Worm (Caenorhabditis elegans) whole organism, L1 larva: ENCODE results near the gene nhr-91.

Source experiments
- C16A3.4 ChIP-seq: fragments of 150-350 bp; optimal IDR thresholded peaks from 2 replicates; lab custom pipeline; 2014; ENCODE audit warnings: missing biosample characterization, missing genetic modification characterization
- F16B12.6 ChIP-seq: fragments of 150-350 bp; optimal IDR thresholded peaks from 2 replicates; lab custom pipeline; 2014; ENCODE audit warnings: missing biosample characterization, missing genetic modification characterization
- Y116A8C.19 ChIP-seq: sonication (generic microtip); optimal IDR thresholded peaks from 2 replicates; lab custom pipeline; 2016; ENCODE audit warnings: missing compliant biosample characterization, missing genetic modification characterization, borderline replicate concordance
- alr-1 ChIP-seq: fragments of 200-800 bp; sonication (Bioruptor generic); optimal IDR thresholded peaks from 2 replicates; lab custom pipeline; 2018; ENCODE audit warnings: borderline replicate concordance, mild to moderate bottlenecking, missing genetic modification characterization, missing compliant biosample characterization
- blmp-1 ChIP-seq: fragments of 150-350 bp; optimal IDR thresholded peaks from 2 replicates; lab custom pipeline; 2014; ENCODE audit warnings: missing biosample characterization, missing genetic modification characterization
- ceh-82 ChIP-seq, 3 experiments: fragments of 150-350 bp in 1 of 3; sonication (generic microtip) in 2 of 3; optimal IDR thresholded peaks; 2 replicates each; lab custom pipeline; 2014 to 2017; ENCODE audit warnings: missing biosample characterization in 3 of 3, missing genetic modification characterization in 3 of 3
- efl-1 ChIP-seq, 4 experiments: fragments of 150-350 bp; optimal IDR thresholded peaks in 3 of 4; peaks in 1 of 4; 1 replicate in 1 of 4; 2 replicates in 3 of 4; lab custom pipeline; 2014; ENCODE audit warnings: missing biosample characterization in 2 of 4, missing genetic modification characterization in 2 of 4, missing genetic modification reagents in 2 of 4
- egl-13 ChIP-seq: sonication (generic microtip); optimal IDR thresholded peaks from 2 replicates; lab custom pipeline; 2016; ENCODE audit warnings: missing genotype, missing genetic modification reagents, missing genetic modification characterization, missing compliant biosample characterization
- egl-27 ChIP-seq, 2 experiments: fragments of 150-350 bp in 1 of 2; sonication (generic microtip); optimal IDR thresholded peaks; 3 replicates each; lab custom pipeline; 2017 to 2018; ENCODE audit warnings: missing biosample characterization in 2 of 2, missing genetic modification characterization in 2 of 2, missing genetic modification reagents in 2 of 2
- elt-2 ChIP-seq: sonication (generic microtip); optimal IDR thresholded peaks from 2 replicates; lab custom pipeline; 2016; ENCODE audit warnings: missing genetic modification characterization, mild to moderate bottlenecking, inconsistent platforms, missing compliant biosample characterization, missing genetic modification reagents
- fkh-10 ChIP-seq: sonication (generic microtip); optimal IDR thresholded peaks from 2 replicates; lab custom pipeline; 2017; ENCODE audit warnings: missing biosample characterization, missing genetic modification reagents, missing genetic modification characterization
- fkh-8 ChIP-seq: sonication (generic microtip); optimal IDR thresholded peaks from 2 replicates; lab custom pipeline; 2016; ENCODE audit warnings: mild to moderate bottlenecking, missing genetic modification characterization, missing compliant biosample characterization
- hlh-4 ChIP-seq: sonication (generic microtip); optimal IDR thresholded peaks from 2 replicates; lab custom pipeline; 2016; ENCODE audit warnings: mild to moderate bottlenecking, missing genetic modification characterization, missing compliant biosample characterization
- hpl-2 ChIP-seq: fragments of 150-350 bp; optimal IDR thresholded peaks from 2 replicates; lab custom pipeline; 2014; ENCODE audit warnings: missing biosample characterization, missing genetic modification reagents, missing genetic modification characterization
- isw-1 ChIP-seq: fragments of 200-800 bp; sonication (Bioruptor generic); IDR thresholded peaks from 2 replicates; pipeline ENCODE4 v1.3.6; 2022; ENCODE audit warnings: missing genetic modification characterization, missing compliant biosample characterization
- lin-13 ChIP-seq: fragments of 150-350 bp; optimal IDR thresholded peaks from 2 replicates; lab custom pipeline; 2014; ENCODE audit warnings: missing biosample characterization, missing genetic modification reagents, missing genetic modification characterization
- lin-14 ChIP-seq: fragments of 200-800 bp; sonication (Bioruptor generic); optimal IDR thresholded peaks from 2 replicates; lab custom pipeline; 2018; ENCODE audit warnings: mild to moderate bottlenecking, missing genetic modification characterization, moderate library complexity, missing compliant biosample characterization
- lin-15B ChIP-seq: fragments of 150-350 bp; sonication (generic microtip); optimal IDR thresholded peaks from 3 replicates; lab custom pipeline; 2014; ENCODE audit warnings: missing biosample characterization, missing genetic modification characterization
- lin-39 ChIP-seq: fragments of 150-350 bp; optimal IDR thresholded peaks from 2 replicates; lab custom pipeline; 2014; ENCODE audit warnings: missing biosample characterization, missing genetic modification reagents, missing genetic modification characterization
- mab-9 ChIP-seq: fragments of 200-800 bp; sonication (Bioruptor generic); IDR thresholded peaks from 2 replicates; pipeline ENCODE4 v1.3.6; 2022; ENCODE audit warnings: missing genetic modification reagents, missing genetic modification characterization, missing compliant biosample characterization
- mdl-1 ChIP-seq, 2 experiments: fragments of 150-350 bp; optimal IDR thresholded peaks; 2 replicates each; lab custom pipeline; 2014 to 2017; ENCODE audit warnings: missing biosample characterization in 2 of 2, missing genetic modification characterization in 2 of 2, inconsistent platforms in 1 of 2
- mef-2 ChIP-seq: fragments of 150-350 bp; optimal IDR thresholded peaks from 2 replicates; lab custom pipeline; 2014; ENCODE audit warnings: missing biosample characterization, missing genetic modification characterization
- mep-1 ChIP-seq: fragments of 150-350 bp; optimal IDR thresholded peaks from 2 replicates; lab custom pipeline; 2014; ENCODE audit warnings: missing biosample characterization, missing genetic modification characterization
- nhr-47 ChIP-seq: sonication (generic microtip); optimal IDR thresholded peaks from 2 replicates; lab custom pipeline; 2016; ENCODE audit warnings: mild to moderate bottlenecking, missing genetic modification characterization, moderate library complexity, missing compliant biosample characterization
- nhr-71 ChIP-seq: sonication (generic microtip); optimal IDR thresholded peaks from 2 replicates; lab custom pipeline; 2016; ENCODE audit warnings: mild to moderate bottlenecking, missing genetic modification characterization, moderate library complexity, missing compliant biosample characterization
- nhr-77 ChIP-seq: fragments of 150-350 bp; optimal IDR thresholded peaks from 2 replicates; lab custom pipeline; 2014; ENCODE audit warnings: missing biosample characterization, missing genetic modification characterization
- nhr-85 ChIP-seq: sonication (generic microtip); peaks from one replicate; lab custom pipeline; 2016; ENCODE audit warnings: missing genetic modification characterization, inconsistent platforms, missing compliant biosample characterization
- nhr-90 ChIP-seq: sonication (generic microtip); optimal IDR thresholded peaks from 2 replicates; lab custom pipeline; 2016; ENCODE audit warnings: mild to moderate bottlenecking, missing genetic modification characterization, missing compliant biosample characterization; ENCODE audit not compliant: poor library complexity
- snpc-4 ChIP-seq: fragments of 150-350 bp; optimal IDR thresholded peaks from 2 replicates; lab custom pipeline; 2014; ENCODE audit warnings: missing biosample characterization, missing genetic modification characterization
- snu-23 ChIP-seq: sonication (generic microtip); optimal IDR thresholded peaks from 2 replicates; lab custom pipeline; 2016; ENCODE audit warnings: missing genetic modification characterization, missing compliant biosample characterization
- sptf-1 ChIP-seq: fragments of 150-350 bp; optimal IDR thresholded peaks from 2 replicates; lab custom pipeline; 2014; ENCODE audit warnings: missing biosample characterization, missing genetic modification characterization
- tbx-2 ChIP-seq: sonication (generic microtip); optimal IDR thresholded peaks from 2 replicates; lab custom pipeline; 2016; ENCODE audit warnings: missing genetic modification characterization, missing compliant biosample characterization
- tlp-1 ChIP-seq: fragments of 150-350 bp; optimal IDR thresholded peaks from 2 replicates; lab custom pipeline; 2014; ENCODE audit warnings: missing biosample characterization, missing genetic modification characterization
- vab-15 ChIP-seq: sonication (generic microtip); optimal IDR thresholded peaks from 2 replicates; lab custom pipeline; 2017; ENCODE audit warnings: missing genotype, mild to moderate bottlenecking, missing genetic modification characterization, missing compliant biosample characterization
- zag-1 ChIP-seq: fragments of 150-350 bp; optimal IDR thresholded peaks from 2 replicates; lab custom pipeline; 2014; ENCODE audit warnings: missing biosample characterization, missing genetic modification characterization
- zip-4 ChIP-seq: fragments of 200-800 bp; sonication (Bioruptor generic); optimal IDR thresholded peaks from 2 replicates; lab custom pipeline; 2018; ENCODE audit warnings: mild to moderate bottlenecking, missing genetic modification characterization, moderate library complexity, missing compliant biosample characterization
- ztf-11 ChIP-seq, 2 experiments: sonication (generic microtip); optimal IDR thresholded peaks; 2 replicates each; lab custom pipeline; 2016 to 2017; ENCODE audit warnings: missing genetic modification characterization in 2 of 2, missing biosample characterization in 1 of 2, missing compliant biosample characterization in 1 of 2

nhr-91 gene

ce11 chrX:15312073-15312472 lies 2.9 kb downstream of the nhr-91 start:
- TF ChIP-seq lin-14 (GFP tag; lab: Kevin White, UChicago), result peak; percentile 16
- no peak for TF ChIP-seq mab-9 (GFP tag; lab: Robert Waterston, UW)
- TF ChIP-seq fkh-10, result no peak
- no peak for TF ChIP-seq nhr-77 (tag; lab: Kevin White, UChicago)
- no peak for TF ChIP-seq ztf-11 (tag; optimal IDR thresholded peaks at IDR 0.05; lab: Kevin White, UChicago)
- no peak for TF ChIP-seq nhr-47 (tag; lab: Kevin White, UChicago)
- TF ChIP-seq nhr-85, result peak; percentile 23
- TF ChIP-seq blmp-1, result peak; percentile 20
- TF ChIP-seq zip-4, result no peak
- TF ChIP-seq, all 84 proteins: peak for 3

DNA sequence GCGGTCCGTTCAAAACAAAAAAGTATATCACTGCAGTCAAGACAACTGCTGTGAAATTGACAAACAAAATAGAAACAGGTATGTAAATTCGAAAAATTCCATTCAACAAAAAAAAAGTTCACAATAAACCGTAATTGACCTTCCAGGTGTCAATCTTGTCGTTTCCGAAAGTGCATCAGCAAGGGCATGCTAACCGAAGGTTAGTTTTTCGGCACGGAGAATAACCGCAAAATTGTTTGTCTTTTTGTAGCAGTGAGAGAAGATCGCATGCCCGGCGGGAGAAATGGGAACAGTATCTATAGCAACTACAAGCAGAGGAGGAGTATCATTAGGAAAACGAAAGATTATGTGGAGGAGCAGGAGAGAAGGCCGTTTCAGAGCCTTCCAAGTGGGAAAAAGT lies 3.5 kb downstream of the nhr-91 start:
- TF ChIP-seq hpl-2 (GFP tag; lab: Kevin White, UChicago), result no peak
- no peak for TF ChIP-seq efl-1 (optimal IDR thresholded peaks at IDR 0.05; lab: Kevin White, UChicago)
- TF ChIP-seq efl-1 (GFP tag; optimal IDR thresholded peaks at IDR 0.05 in 1 of 2; lab: Kevin White, UChicago), result peak in 1 of 2 experiments; percentile 48
- no peak for TF ChIP-seq mef-2 (tag; lab: Kevin White, UChicago)
- TF ChIP-seq fkh-10, result no peak
- TF ChIP-seq lin-13 (GFP tag; lab: Kevin White, UChicago), result no peak
- TF ChIP-seq blmp-1, result peak; percentile 17
- no peak for TF ChIP-seq C16A3.4 (tag; lab: Kevin White, UChicago)
- TF ChIP-seq lin-15B, result no peak
- TF ChIP-seq tlp-1 (tag; lab: Kevin White, UChicago), result no peak
- TF ChIP-seq lin-39 (tag; lab: Kevin White, UChicago), result no peak
- TF ChIP-seq, all 84 proteins: peak for 2

ce11 chrX:15317146-15317545 lies 8.0 kb downstream of the nhr-91 start, which contains the start of gene glb-28:
Gene glb-28 (minus strand): TSS chrX:15317246.
- TF ChIP-seq hpl-2 (GFP tag; lab: Kevin White, UChicago) (no peak), elt-2 (no peak), mep-1 (tag; lab: Kevin White, UChicago) (no peak), egl-27 (tag; optimal IDR thresholded peaks at IDR 0.05; lab: Kevin White, UChicago) (no peak), fkh-8 (tag; lab: Kevin White, UChicago) (no peak), ztf-11 (tag; optimal IDR thresholded peaks at IDR 0.05; lab: Kevin White, UChicago) (no peak), snpc-4 (tag; lab: Kevin White, UChicago) (no peak), egl-13 (tag; lab: Kevin White, UChicago) (no peak), vab-15 (tag; lab: Kevin White, UChicago) (no peak), hlh-4 (tag; lab: Kevin White, UChicago) (no peak), isw-1 (GFP tag; lab: Robert Waterston, UW) (no peak), F16B12.6 (tag; lab: Kevin White, UChicago) (no peak), nhr-47 (tag; lab: Kevin White, UChicago) (no peak), lin-39 (tag; lab: Kevin White, UChicago) (no peak), zag-1 (tag; lab: Kevin White, UChicago) (no peak), ceh-82 (tag; optimal IDR thresholded peaks at IDR 0.05; lab: Kevin White, UChicago) (no peak), sptf-1 (no peak), alr-1 (tag; lab: Kevin White, UChicago) (no peak), Y116A8C.19 (no peak), tbx-2 (tag; lab: Kevin White, UChicago) (no peak)
- TF ChIP-seq, all 84 proteins: peak for 0

DNA sequence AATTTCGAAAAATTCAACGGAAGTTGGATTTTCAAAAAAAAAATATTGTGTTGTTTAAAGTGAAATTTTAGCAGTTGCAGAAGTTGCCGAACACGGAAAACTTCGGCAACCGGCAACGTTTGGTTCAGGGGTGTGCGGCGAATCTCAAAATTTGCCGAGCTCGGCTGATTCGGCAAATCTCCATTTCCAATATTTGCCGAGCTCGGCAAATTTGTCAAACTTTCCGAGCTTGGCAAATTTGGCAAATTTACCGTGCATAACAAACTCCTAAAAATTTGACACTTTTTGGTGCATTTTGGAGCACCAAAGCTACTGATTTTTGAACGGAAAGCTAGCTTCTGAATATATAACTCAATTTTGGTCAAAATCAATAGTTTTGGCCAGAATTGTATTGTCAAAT lies 12.0 kb downstream of the nhr-91 start:
- TF ChIP-seq snu-23 (GFP tag; lab: Kevin White, UChicago) (no peak), tbx-2 (tag; lab: Kevin White, UChicago) (no peak), nhr-47 (tag; lab: Kevin White, UChicago) (no peak), mdl-1 (tag; optimal IDR thresholded peaks at IDR 0.05; lab: Kevin White, UChicago) (no peak), efl-1 (optimal IDR thresholded peaks at IDR 0.05; lab: Kevin White, UChicago) (no peak), efl-1 (GFP tag; optimal IDR thresholded peaks at IDR 0.05 in 1 of 2; lab: Kevin White, UChicago) (no peak), nhr-71 (tag; lab: Kevin White, UChicago) (no peak), nhr-90 (no peak)
